Worm (Caenorhabditis elegans): ENCODE results near the gene ZK666.11.
"Not testable (repeated sequence)": the region's sequence is repeated elsewhere in the genome, so short reads cannot be mapped to it uniquely, and the experiment has no call there.

ce11 chrII:10493034-10493433 lies 10.7 kb downstream of the ZK666.11 start, which contains the start of gene ZK666.8:
- not testable (repeated sequence) for TF ChIP-seq dao-5, him-1, W03F9.2 (tag; optimal IDR thresholded peaks at IDR 0.05)

All from whole organism, L4/young adult.